Worm (Caenorhabditis elegans) whole organism, L4 larva: ENCODE measurements around the gene ZC239.6.

Experiments used
- aly-2 ChIP-seq: sonication (generic microtip); optimal IDR thresholded peaks from 2 replicates; lab custom pipeline; 2018; ENCODE audit warnings: missing biosample characterization, missing genetic modification characterization
- ceh-28 ChIP-seq: fragments of 150-350 bp; optimal IDR thresholded peaks from 2 replicates; lab custom pipeline; 2014; ENCODE audit warnings: missing biosample characterization, missing genetic modification reagents, missing genetic modification characterization
- ceh-44 ChIP-seq: fragments of 200-800 bp; sonication (Bioruptor generic); IDR thresholded peaks from 2 replicates; pipeline ENCODE4 v1.3.6; 2022; ENCODE audit warnings: missing genetic modification reagents, missing genetic modification characterization, missing compliant biosample characterization
- fkh-10 ChIP-seq: fragments of 150-350 bp; optimal IDR thresholded peaks from 2 replicates; lab custom pipeline; 2014; ENCODE audit warnings: missing biosample characterization, missing genetic modification reagents, missing genetic modification characterization
- fos-1 ChIP-seq: fragments of 150-350 bp; optimal IDR thresholded peaks from 2 replicates; lab custom pipeline; 2014; ENCODE audit warnings: missing biosample characterization, missing genetic modification characterization
- lin-1 ChIP-seq: fragments of 200-800 bp; sonication (Bioruptor generic); IDR thresholded peaks from 2 replicates; pipeline ENCODE4 v1.3.6; 2022; ENCODE audit warnings: missing genetic modification reagents, missing genetic modification characterization, missing compliant biosample characterization
- lin-13 ChIP-seq: fragments of 150-350 bp; optimal IDR thresholded peaks from 2 replicates; lab custom pipeline; 2014; ENCODE audit warnings: missing biosample characterization, missing genetic modification reagents, missing genetic modification characterization
- nhr-10 ChIP-seq: fragments of 150-350 bp; optimal IDR thresholded peaks from 2 replicates; lab custom pipeline; 2014; ENCODE audit warnings: missing biosample characterization, missing genetic modification characterization
- nhr-28 ChIP-seq: fragments of 150-350 bp; optimal IDR thresholded peaks from 2 replicates; lab custom pipeline; 2014; ENCODE audit warnings: missing biosample characterization, missing genetic modification characterization
- skn-1 ChIP-seq: fragments of 150-350 bp; optimal IDR thresholded peaks from 2 replicates; lab custom pipeline; 2014; ENCODE audit warnings: missing biosample characterization, missing genetic modification characterization
- snpc-4 ChIP-seq: fragments of 150-350 bp; optimal IDR thresholded peaks from 2 replicates; lab custom pipeline; 2014; ENCODE audit warnings: missing biosample characterization, missing genetic modification characterization

DNA sequence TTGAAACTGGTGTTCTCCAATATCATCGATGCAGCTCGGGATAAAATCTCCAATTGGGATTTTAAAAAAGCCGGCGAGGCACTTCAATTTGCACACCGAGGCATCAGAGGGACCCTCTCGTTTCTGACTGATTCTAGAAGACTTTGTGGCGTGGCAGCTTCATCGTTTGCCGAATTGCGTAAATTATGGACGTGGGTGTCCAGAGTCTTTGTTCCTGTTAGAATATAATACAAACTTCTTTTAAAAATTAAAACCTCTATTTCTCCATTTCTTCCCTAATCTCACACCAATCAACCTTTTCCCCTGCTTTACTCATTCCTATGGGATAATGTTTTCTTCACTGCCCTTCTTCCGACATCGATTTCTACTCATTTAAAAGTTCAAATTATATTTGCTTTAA is 934 bp downstream of the ZC239.6 start, which contains the start of gene ZC239.5:
- TF ChIP-seq aly-2 (no peak), lin-1 (GFP tag; lab: Robert Waterston, UW) (no peak), fkh-10 (GFP tag; lab: Kevin White, UChicago) (no peak), skn-1 (tag; lab: Kevin White, UChicago) (no peak), ceh-44 (GFP tag; lab: Robert Waterston, UW) (no peak), nhr-28 (tag; lab: Kevin White, UChicago) (no peak), nhr-10 (tag; lab: Kevin White, UChicago) (no peak), fos-1 (tag; lab: Kevin White, UChicago) (no peak), snpc-4 (no peak), ceh-28 (tag; lab: Kevin White, UChicago) (no peak), lin-13 (GFP tag; lab: Kevin White, UChicago) (no peak)
